Fruit fly (Drosophila melanogaster) whole organism, embryonic: Measurements from ENCODE around the gene r-l.

Experiments used
- Antp ChIP-seq: fragments of 200-800 bp; sonication (Bioruptor generic); optimal IDR thresholded peaks from 3 replicates; lab custom pipeline; 2016; ENCODE audit warnings: missing biosample characterization, missing genetic modification characterization
- CG10274 ChIP-seq: fragments of 200-800 bp; sonication (Bioruptor generic); optimal IDR thresholded peaks from 3 replicates; lab custom pipeline; 2017; ENCODE audit warnings: missing biosample characterization, mild to moderate bottlenecking, missing genetic modification characterization
- CG11398 ChIP-seq: fragments of 200-800 bp; sonication (Bioruptor generic); optimal IDR thresholded peaks from 2 replicates; lab custom pipeline; 2016; ENCODE audit warnings: missing biosample characterization, missing genetic modification characterization
- CG11456 ChIP-seq: fragments of 200-800 bp; sonication (Bioruptor generic); IDR thresholded peaks from 3 replicates; pipeline ENCODE4 v1.3.6; 2022; ENCODE audit warnings: missing biosample characterization, missing genetic modification characterization
- CG11696 ChIP-seq: fragments of 200-800 bp; sonication (Bioruptor generic); IDR thresholded peaks from 2 replicates; pipeline ENCODE4 v1.3.6; 2022; ENCODE audit warnings: missing biosample characterization, missing genetic modification characterization
- CG12071 ChIP-seq: fragments of 200-800 bp; sonication (Bioruptor generic); optimal IDR thresholded peaks from 3 replicates; lab custom pipeline; 2018; ENCODE audit warnings: missing biosample characterization, mild to moderate bottlenecking, missing genetic modification characterization
- CG13296 ChIP-seq: fragments of 200-800 bp; sonication (Bioruptor generic); optimal IDR thresholded peaks from 3 replicates; lab custom pipeline; 2018; ENCODE audit warnings: missing biosample characterization, mild to moderate bottlenecking, missing genetic modification characterization
- CG14710 ChIP-seq: fragments of 200-800 bp; sonication (Bioruptor generic); optimal IDR thresholded peaks from 3 replicates; lab custom pipeline; 2019; ENCODE audit warnings: missing biosample characterization, mild to moderate bottlenecking, missing genetic modification characterization, moderate library complexity
- CG18599 ChIP-seq: fragments of 200-800 bp; sonication (Bioruptor generic); optimal IDR thresholded peaks from 3 replicates; lab custom pipeline; 2017; ENCODE audit warnings: missing biosample characterization, missing genetic modification characterization, mild to moderate bottlenecking, moderate library complexity, missing genetic modification reagents
- CG2129 ChIP-seq: fragments of 200-800 bp; sonication (Bioruptor generic); IDR thresholded peaks from 2 replicates; pipeline ENCODE4 v1.3.6; 2022; ENCODE audit warnings: missing biosample characterization, missing genetic modification characterization; ENCODE audit not compliant: partially characterized antibody
- CG34376 ChIP-seq: fragments of 200-800 bp; sonication (Bioruptor generic); optimal IDR thresholded peaks from 2 replicates; lab custom pipeline; 2018; ENCODE audit warnings: missing biosample characterization, mild to moderate bottlenecking, missing genetic modification characterization
- CG3726 ChIP-seq: fragments of 200-800 bp; sonication (Bioruptor generic); IDR thresholded peaks from 3 replicates; pipeline ENCODE4, ENCODE4 v1.3.6; 2022; ENCODE audit warnings: missing biosample characterization, missing genetic modification characterization
- CG4617 ChIP-seq: fragments of 200-800 bp; sonication (Bioruptor generic); optimal IDR thresholded peaks from 3 replicates; lab custom pipeline; 2016; ENCODE audit warnings: missing biosample characterization, missing genetic modification characterization, borderline replicate concordance
- CG4730 ChIP-seq: fragments of 200-800 bp; sonication (Bioruptor generic); IDR thresholded peaks from 2 replicates; pipeline ENCODE4 v1.3.6; 2022; ENCODE audit warnings: missing biosample characterization, missing genetic modification characterization
- CG6272 ChIP-seq: fragments of 200-800 bp; sonication (Bioruptor generic); IDR thresholded peaks from 2 replicates; pipeline ENCODE4 v1.3.6; 2022; ENCODE audit warnings: missing biosample characterization, missing genetic modification characterization
- CG8388 ChIP-seq: fragments of 200-800 bp; sonication (Bioruptor generic); optimal IDR thresholded peaks from 2 replicates; lab custom pipeline; 2019; ENCODE audit warnings: missing biosample characterization, mild to moderate bottlenecking, missing genetic modification characterization, moderate library complexity
- CG8765 ChIP-seq: fragments of 200-800 bp; sonication (Bioruptor generic); IDR thresholded peaks from 2 replicates; pipeline ENCODE4 v1.3.6; 2022; ENCODE audit warnings: missing biosample characterization, missing genetic modification characterization
- CG9727 ChIP-seq: fragments of 200-800 bp; sonication (Bioruptor generic); optimal IDR thresholded peaks from 3 replicates; lab custom pipeline; 2017; ENCODE audit warnings: missing biosample characterization, mild to moderate bottlenecking, missing genetic modification characterization
- Dad ChIP-seq: fragments of 200-800 bp; sonication (Bioruptor generic); optimal IDR thresholded peaks from 3 replicates; lab custom pipeline; 2016; ENCODE audit warnings: missing biosample characterization, missing genetic modification characterization
- Dbx ChIP-seq: fragments of 200-800 bp; sonication (Bioruptor generic); IDR thresholded peaks from 3 replicates; pipeline ENCODE4 v1.3.6; 2022; ENCODE audit warnings: missing biosample characterization, missing genetic modification characterization
- Dll ChIP-seq: fragments of 200-800 bp; sonication (Bioruptor generic); IDR thresholded peaks from 4 replicates; pipeline ENCODE4 v1.3.6; 2022; ENCODE audit warnings: missing biosample characterization, missing genetic modification characterization; ENCODE audit not compliant: partially characterized antibody
- Fer2 ChIP-seq: fragments of 200-800 bp; sonication (Bioruptor generic); optimal IDR thresholded peaks from 2 replicates; lab custom pipeline; 2018; ENCODE audit warnings: missing biosample characterization, mild to moderate bottlenecking, missing genetic modification characterization, moderate library complexity
- H15 ChIP-seq: fragments of 200-800 bp; sonication (Bioruptor generic); IDR thresholded peaks from 3 replicates; pipeline ENCODE4 v1.3.6; 2022; ENCODE audit warnings: missing biosample characterization, missing genetic modification characterization
- Hand ChIP-seq: fragments of 200-800 bp; sonication (Bioruptor generic); optimal IDR thresholded peaks from 2 replicates; lab custom pipeline; 2017; ENCODE audit warnings: mild to moderate bottlenecking, missing biosample characterization, missing genetic modification reagents, missing genetic modification characterization
- MTF-1 ChIP-seq: fragments of 200-800 bp; sonication (Bioruptor generic); optimal IDR thresholded peaks from 2 replicates; lab custom pipeline; 2018; ENCODE audit warnings: missing biosample characterization, mild to moderate bottlenecking, missing genetic modification characterization, borderline replicate concordance
- NC2α ChIP-seq: fragments of 200-800 bp; sonication (Bioruptor generic); optimal IDR thresholded peaks from 2 replicates; lab custom pipeline; 2016; ENCODE audit warnings: missing biosample characterization, missing genetic modification characterization
- Pdp1 ChIP-seq, 2 experiments: fragments of 200-800 bp; sonication (Bioruptor generic); optimal IDR thresholded peaks; 3 replicates each; lab custom pipeline; 2016; ENCODE audit warnings: missing biosample characterization in 2 of 2, missing genetic modification characterization in 2 of 2, mild to moderate bottlenecking in 1 of 2, moderate library complexity in 1 of 2
- Sin3A ChIP-seq: fragments of >200 bp; optimal IDR thresholded peaks from 2 replicates; lab custom pipeline; 2018
- Sry-δ ChIP-seq: fragments of 200-800 bp; sonication (Bioruptor generic); optimal IDR thresholded peaks from 2 replicates; lab custom pipeline; 2016; ENCODE audit warnings: missing biosample characterization, missing genetic modification characterization
- Xrp1 ChIP-seq: fragments of 200-800 bp; sonication (Bioruptor generic); IDR thresholded peaks from 2 replicates; pipeline ENCODE4 v1.3.6; 2022; ENCODE audit warnings: missing biosample characterization, missing genetic modification characterization
- amos ChIP-seq: fragments of 200-800 bp; sonication (Bioruptor generic); IDR thresholded peaks from 2 replicates; pipeline ENCODE4 v1.3.6; 2022; ENCODE audit warnings: missing biosample characterization, missing genetic modification characterization; ENCODE audit not compliant: partially characterized antibody
- bab2 ChIP-seq: fragments of 200-800 bp; sonication (Bioruptor generic); optimal IDR thresholded peaks from 2 replicates; lab custom pipeline; 2016; ENCODE audit warnings: missing biosample characterization, missing genetic modification characterization
- danr ChIP-seq: fragments of 200-800 bp; sonication (Bioruptor generic); IDR thresholded peaks from 2 replicates; pipeline ENCODE4 v1.3.6; 2022; ENCODE audit warnings: missing biosample characterization, missing genetic modification characterization
- dimm ChIP-seq: fragments of 200-800 bp; sonication (Bioruptor generic); IDR thresholded peaks from 2 replicates; pipeline ENCODE4 v1.3.6; 2022; ENCODE audit warnings: missing biosample characterization, missing genetic modification characterization
- esg ChIP-seq: fragments of 200-800 bp; sonication (Bioruptor generic); conservative IDR thresholded peaks from 2 replicates; pipeline ENCODE4 v1.3.6; 2022; ENCODE audit warnings: missing biosample characterization, missing genetic modification characterization
- gcm ChIP-seq: fragments of 200-800 bp; sonication (Bioruptor generic); optimal IDR thresholded peaks from 2 replicates; lab custom pipeline; 2019; ENCODE audit warnings: missing biosample characterization, mild to moderate bottlenecking, missing genetic modification characterization, moderate library complexity
- gsb ChIP-seq: fragments of 200-800 bp; sonication (Bioruptor generic); IDR thresholded peaks from 2 replicates; pipeline ENCODE4 v1.3.6; 2022; ENCODE audit warnings: missing biosample characterization, missing genetic modification characterization
- hbn ChIP-seq: fragments of 200-800 bp; sonication (Bioruptor generic); IDR thresholded peaks from 2 replicates; pipeline ENCODE4 v1.3.6; 2022; ENCODE audit warnings: missing biosample characterization, missing genetic modification characterization; ENCODE audit not compliant: partially characterized antibody
- kah ChIP-seq: fragments of 200-800 bp; sonication (Bioruptor generic); optimal IDR thresholded peaks from 2 replicates; lab custom pipeline; 2018; ENCODE audit warnings: missing biosample characterization, mild to moderate bottlenecking, missing genetic modification characterization
- knrl ChIP-seq: fragments of 200-800 bp; sonication (Bioruptor generic); IDR thresholded peaks from 3 replicates; pipeline ENCODE4 v1.3.6; 2022; ENCODE audit warnings: missing biosample characterization, missing genetic modification characterization; ENCODE audit not compliant: partially characterized antibody
- lov ChIP-seq, 2 experiments: fragments of 200-800 bp in 1 of 2; fragments of >200 bp in 1 of 2; sonication (Bioruptor generic) in 1 of 2; IDR thresholded peaks in 1 of 2; optimal IDR thresholded peaks in 1 of 2; 2 replicates in 1 of 2; 3 replicates in 1 of 2; pipeline versions ENCODE4 v1.3.6 to Lab custom; 2017 to 2022; ENCODE audit warnings: missing biosample characterization in 1 of 2, missing genetic modification characterization in 1 of 2
- oc ChIP-seq: fragments of 200-800 bp; sonication (Bioruptor generic); optimal IDR thresholded peaks from 2 replicates; lab custom pipeline; 2018; ENCODE audit warnings: missing biosample characterization, mild to moderate bottlenecking, missing genetic modification characterization, moderate library complexity
- pfk ChIP-seq: fragments of 200-800 bp; sonication (Bioruptor generic); optimal IDR thresholded peaks from 2 replicates; lab custom pipeline; 2018; ENCODE audit warnings: missing biosample characterization, mild to moderate bottlenecking, missing genetic modification characterization, moderate library complexity
- ranshi ChIP-seq: fragments of 200-800 bp; sonication (Bioruptor generic); IDR thresholded peaks from 2 replicates; pipeline ENCODE4 v1.3.6; 2022; ENCODE audit warnings: missing biosample characterization, missing genetic modification characterization
- sug ChIP-seq: fragments of 200-800 bp; optimal IDR thresholded peaks from 2 replicates; lab custom pipeline; 2019; ENCODE audit warnings: missing biosample characterization, mild to moderate bottlenecking, missing genetic modification characterization, moderate library complexity
- toy ChIP-seq: fragments of 200-800 bp; sonication (Bioruptor generic); IDR thresholded peaks from 2 replicates; pipeline ENCODE4 v1.3.6; 2022; ENCODE audit warnings: missing biosample characterization, missing genetic modification characterization
- twi ChIP-seq: fragments of 200-800 bp; optimal IDR thresholded peaks from 2 replicates; lab custom pipeline; 2019; ENCODE audit warnings: missing biosample characterization, mild to moderate bottlenecking, missing genetic modification characterization, moderate library complexity
- tx ChIP-seq: fragments of 200-800 bp; sonication (Bioruptor generic); optimal IDR thresholded peaks from 2 replicates; lab custom pipeline; 2016; ENCODE audit warnings: missing biosample characterization, missing genetic modification characterization
- usp ChIP-seq: fragments of >200 bp; optimal IDR thresholded peaks from 2 replicates; lab custom pipeline; 2017; ENCODE audit warnings: missing biosample characterization, missing genetic modification characterization
- wor ChIP-seq: fragments of 200-800 bp; sonication (Bioruptor generic); IDR thresholded peaks from 2 replicates; pipeline ENCODE4 v1.3.6; 2022; ENCODE audit warnings: missing biosample characterization, missing genetic modification characterization

Gene r-l

DNA sequence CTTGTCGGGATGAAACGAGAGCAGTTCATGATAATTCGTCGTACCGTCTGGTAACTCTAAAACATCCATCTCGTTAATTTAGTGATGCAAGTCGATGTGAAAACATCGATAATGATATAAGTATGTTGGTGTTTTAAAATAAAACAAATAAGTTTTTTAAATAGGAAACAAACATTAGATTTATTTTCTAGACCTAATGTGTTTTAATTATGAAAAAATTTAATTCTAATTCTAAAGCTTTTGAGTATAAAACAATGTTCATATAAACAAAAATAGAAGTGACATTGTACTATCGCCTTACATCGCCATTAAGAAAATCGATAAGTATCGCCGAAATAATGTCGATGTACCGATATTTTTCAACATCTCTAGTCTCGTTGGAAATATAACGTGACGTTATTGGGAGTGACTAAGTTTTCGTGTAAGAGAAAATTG lies 37.9 kb upstream of the r-l start, which contains the start of gene Rab11 (continued):
- TF ChIP-seq CG6272 (GFP tag; lab: Robert Waterston, UW) (peak; percentile 34; the same call in 1 of the 2 replicates), CG18599 (GFP tag; lab: Kevin White, UChicago) (peak; percentile 54), Dbx (GFP tag; lab: Robert Waterston, UW) (peak; percentile 57; the same call in 2 of the 3 replicates), usp (GFP tag; lab: Kevin White, UChicago) (no peak), gsb (GFP tag; lab: Robert Waterston, UW) (no peak), esg (GFP tag; lab: Robert Waterston, UW) (no peak), CG10274 (GFP tag; lab: Kevin White, UChicago) (no peak), knrl (GFP tag; lab: Robert Waterston, UW) (peak; percentile 96), danr (no peak), kah (GFP tag; lab: Kevin White, UChicago) (no peak), gcm (GFP tag; lab: Kevin White, UChicago) (peak; percentile 14), sug (tag; lab: Kevin White, UChicago) (peak; percentile 71), ranshi (GFP tag; lab: Robert Waterston, UW) (no peak; the same call in 1 of the 2 replicates), hbn (GFP tag; lab: Robert Waterston, UW) (peak; percentile 86), wor (no peak), CG3726 (no peak), CG4730 (GFP tag; lab: Robert Waterston, UW) (no peak), CG9727 (GFP tag; lab: Kevin White, UChicago) (peak; percentile 64), CG13296 (GFP tag; lab: Kevin White, UChicago) (peak; percentile 22), H15 (GFP tag; lab: Robert Waterston, UW) (no peak), MTF-1 (GFP tag; lab: Kevin White, UChicago) (no peak), CG4617 (peak; percentile 32), dimm (no peak), CG2129 (GFP tag; lab: Robert Waterston, UW) (peak; percentile 77), toy (no peak), twi (peak; percentile 11), NC2α (GFP tag; lab: Kevin White, UChicago) (no peak), CG14710 (tag; lab: Kevin White, UChicago) (peak; percentile 79), tx (GFP tag; lab: Kevin White, UChicago) (peak; percentile 8), amos (GFP tag; lab: Robert Waterston, UW) (peak; percentile 91), CG8388 (GFP tag; lab: Kevin White, UChicago) (peak; percentile 21), CG12071 (GFP tag; lab: Kevin White, UChicago) (no peak), Xrp1 (peak; percentile 44; the same call in 1 of the 2 replicates), Antp (GFP tag; lab: Kevin White, UChicago) (peak; percentile 4), Sin3A (peak; percentile 23), CG34376 (peak; percentile 60), Hand (no peak), CG11398 (GFP tag; lab: Kevin White, UChicago) (no peak), lov (optimal IDR thresholded peaks at IDR 0.05; lab: Kevin White, UChicago) (no peak), lov (GFP tag; IDR thresholded peaks at IDR 0.05; lab: Robert Waterston, UW) (no peak), pfk (GFP tag; lab: Kevin White, UChicago) (no peak), Dll (GFP tag; lab: Robert Waterston, UW) (peak; percentile 91), Pdp1 (GFP tag; optimal IDR thresholded peaks at IDR 0.05; lab: Kevin White, UChicago) (peak; percentile 36 to 44), CG11456 (0 out of 3 replicates have a peak, but pooled peaks have one; percentile 45), bab2 (GFP tag; lab: Kevin White, UChicago) (peak; percentile 28), oc (tag; lab: Kevin White, UChicago) (no peak), CG11696 (GFP tag; lab: Robert Waterston, UW) (no peak), Sry-δ (GFP tag; lab: Kevin White, UChicago) (peak; percentile 91), Fer2 (tag; lab: Kevin White, UChicago) (peak; percentile 13), Dad (GFP tag; lab: Kevin White, UChicago) (peak; percentile 27), CG8765 (GFP tag; lab: Robert Waterston, UW) (0 out of 2 replicates have a peak, but pooled peaks have one; percentile 14)
